Comparison of ENCODE assay signal across 1 fruit fly cellular context in the genomic region with DNA sequence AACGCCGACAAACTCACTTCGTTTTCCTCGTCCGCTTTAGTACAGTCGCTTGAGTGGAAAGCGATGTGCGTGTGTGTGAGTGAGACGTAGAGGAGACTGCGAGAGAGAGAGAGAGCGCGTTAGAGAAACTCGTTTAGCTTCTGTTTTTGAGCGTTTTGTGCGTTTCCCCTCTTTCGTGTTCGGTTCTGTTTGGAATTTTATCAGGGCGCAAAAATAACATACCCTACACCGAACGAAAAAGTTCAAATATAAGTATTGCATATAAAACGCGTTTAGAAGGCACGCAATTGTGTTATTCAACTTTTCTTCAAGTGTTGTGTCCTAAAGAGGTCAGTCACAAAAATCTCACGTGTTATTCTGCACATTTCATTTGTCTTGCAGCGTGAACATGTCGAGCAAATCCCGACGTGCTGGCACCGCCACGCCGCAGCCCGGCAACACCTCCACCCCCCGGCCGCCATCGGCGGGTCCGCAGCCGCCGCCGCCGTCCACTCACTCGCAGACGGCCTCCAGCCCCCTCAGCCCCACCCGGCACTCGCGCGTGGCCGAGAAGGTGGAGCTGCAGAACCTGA.
TF ChIP-seq lines count a peak whose summit lies in the region.

No protein-coding gene starts in this region.

TF ChIP-seq in whole organism, embryonic, 481 proteins besides CTCF, POLR2A, EP300 and RAD21 (continued from another document and continues in another):
- TF ChIP-seq Meics (GFP tag; optimal IDR thresholded peaks at IDR 0.05; lab: Kevin White, UChicago), result peak; percentile 60
- peak; percentile 31 for TF ChIP-seq CG18619 (GFP tag; optimal IDR thresholded peaks at IDR 0.05; lab: Kevin White, UChicago)
- peak; percentile 41 for TF ChIP-seq zfh2 (GFP tag; optimal IDR thresholded peaks at IDR 0.05; lab: Kevin White, UChicago)
- no peak for TF ChIP-seq Elba2 (GFP tag; optimal IDR thresholded peaks at IDR 0.05; lab: Kevin White, UChicago)
- TF ChIP-seq CG10267 (tag; optimal IDR thresholded peaks at IDR 0.05; lab: Kevin White, UChicago), result no peak
- TF ChIP-seq Bteb2 (GFP tag; optimal IDR thresholded peaks at IDR 0.05; lab: Kevin White, UChicago), result peak; percentile 43
- TF ChIP-seq B-H2 (GFP tag; optimal IDR thresholded peaks at IDR 0.05; lab: Kevin White, UChicago), result peak; percentile 5
- peak; percentile 60 for TF ChIP-seq CG1832 (GFP tag; optimal IDR thresholded peaks at IDR 0.05; lab: Kevin White, UChicago)
- peak; percentile 81 for TF ChIP-seq CG9932 (GFP tag; IDR thresholded peaks at IDR 0.05; lab: Robert Waterston, UW)
- peak; percentile 53 for TF ChIP-seq odd (GFP tag; optimal IDR thresholded peaks at IDR 0.05; lab: Kevin White, UChicago)
- peak; percentile 34; the same call in 1 of the 2 replicates for TF ChIP-seq bbx (GFP tag; IDR thresholded peaks at IDR 0.05; lab: Robert Waterston, UW; ENCODE audit: partially characterized antibody)
- no peak for TF ChIP-seq Bdp1 (GFP tag; optimal IDR thresholded peaks at IDR 0.05; lab: Kevin White, UChicago)
- no peak for TF ChIP-seq disco-r (GFP tag; optimal IDR thresholded peaks at IDR 0.05; lab: Kevin White, UChicago)
- no peak for TF ChIP-seq CG13894 (tag; optimal IDR thresholded peaks at IDR 0.05; lab: Kevin White, UChicago)
- TF ChIP-seq exex (tag; optimal IDR thresholded peaks at IDR 0.05; lab: Kevin White, UChicago), result peak; percentile 21
- peak; percentile 54 for TF ChIP-seq shn (GFP tag; optimal IDR thresholded peaks at IDR 0.05; lab: Kevin White, UChicago)
- peak; percentile 45 for TF ChIP-seq CoRest (tag; optimal IDR thresholded peaks at IDR 0.05; lab: Kevin White, UChicago)
- peak; percentile 41 for TF ChIP-seq ap (GFP tag; IDR thresholded peaks at IDR 0.05; lab: Robert Waterston, UW)
- TF ChIP-seq NK7.1 (GFP tag; optimal IDR thresholded peaks at IDR 0.05; lab: Kevin White, UChicago), result no peak
- no peak for TF ChIP-seq CG11560 (tag; IDR thresholded peaks at IDR 0.05; lab: Robert Waterston, UW)
- TF ChIP-seq Ets65A (GFP tag; lab: Kevin White, UChicago), result peak; percentile 78
- TF ChIP-seq Med (GFP tag; lab: Kevin White, UChicago), result peak; percentile 95
- TF ChIP-seq MBD-R2 (GFP tag; IDR thresholded peaks at IDR 0.05; lab: Robert Waterston, UW), result peak; percentile 25; the same call in 1 of the 2 replicates
- peak; percentile 29 for TF ChIP-seq Oli (tag; optimal IDR thresholded peaks at IDR 0.05; lab: Kevin White, UChicago)
- peak; percentile 59 for TF ChIP-seq Awh (GFP tag; IDR thresholded peaks at IDR 0.05; lab: Robert Waterston, UW)
- peak; percentile 57 for TF ChIP-seq HmgZ (tag; optimal IDR thresholded peaks at IDR 0.05; lab: Kevin White, UChicago)
- TF ChIP-seq pros (GFP tag; optimal IDR thresholded peaks at IDR 0.05; lab: Kevin White, UChicago), result no peak
- TF ChIP-seq stwl (tag; optimal IDR thresholded peaks at IDR 0.05; lab: Kevin White, UChicago), result no peak
- peak; percentile 68 for TF ChIP-seq Drgx (GFP tag; IDR thresholded peaks at IDR 0.05; lab: Robert Waterston, UW)
- peak; percentile 37 for TF ChIP-seq az2 (GFP tag; optimal IDR thresholded peaks at IDR 0.05; lab: Kevin White, UChicago)
- TF ChIP-seq Dek (tag; optimal IDR thresholded peaks at IDR 0.05; lab: Kevin White, UChicago), result peak; percentile 39
- peak; percentile 99 for TF ChIP-seq sd (tag; optimal IDR thresholded peaks at IDR 0.05; lab: Kevin White, UChicago)
- TF ChIP-seq CG10979 (tag; optimal IDR thresholded peaks at IDR 0.05; lab: Kevin White, UChicago), result peak; percentile 16
- 0 out of 2 replicates have a peak, but pooled peaks have one; percentile 39 for TF ChIP-seq toy (GFP tag; IDR thresholded peaks at IDR 0.05; lab: Robert Waterston, UW)
- TF ChIP-seq ERR (GFP tag; optimal IDR thresholded peaks at IDR 0.05; lab: Kevin White, UChicago), result peak; percentile 82
- TF ChIP-seq Sin3A (optimal IDR thresholded peaks at IDR 0.05; lab: Kevin White, UChicago), result no peak
- peak; percentile 65 for TF ChIP-seq CG14441 (GFP tag; IDR thresholded peaks at IDR 0.05; lab: Robert Waterston, UW)
- no peak for TF ChIP-seq CG2875 (GFP tag; optimal IDR thresholded peaks at IDR 0.05; lab: Kevin White, UChicago)
- TF ChIP-seq Six4 (GFP tag; optimal IDR thresholded peaks at IDR 0.05; lab: Kevin White, UChicago), result peak; percentile 10
- TF ChIP-seq CG6791 (GFP tag; IDR thresholded peaks at IDR 0.05; lab: Robert Waterston, UW; ENCODE audit: partially characterized antibody), result peak; percentile 38; the same call in 1 of the 3 replicates
- peak; percentile 76; the same call in 2 of the 3 replicates for TF ChIP-seq zfh1 (GFP tag; IDR thresholded peaks at IDR 0.05; lab: Robert Waterston, UW)
- TF ChIP-seq CG6813 (GFP tag; optimal IDR thresholded peaks at IDR 0.05; lab: Kevin White, UChicago), result peak; percentile 61
- TF ChIP-seq ssp (GFP tag; IDR thresholded peaks at IDR 0.05; lab: Robert Waterston, UW), result peak; percentile 52; the same call in 1 of the 2 replicates
- TF ChIP-seq H15 (GFP tag; IDR thresholded peaks at IDR 0.05; lab: Robert Waterston, UW), result peak; percentile 49; the same call in 1 of the 3 replicates
- peak in 1 of 2 experiments; percentile 7 for TF ChIP-seq Hr51 (GFP tag; optimal IDR thresholded peaks at IDR 0.05; lab: Kevin White, UChicago)
- TF ChIP-seq B-H1 (GFP tag; IDR thresholded peaks at IDR 0.05; lab: Robert Waterston, UW), result peak; percentile 47; the same call in 1 of the 3 replicates
- TF ChIP-seq CG12155 (GFP tag; optimal IDR thresholded peaks at IDR 0.05; lab: Kevin White, UChicago), result peak; percentile 29
- peak; percentile 74 for TF ChIP-seq CG18599 (GFP tag; optimal IDR thresholded peaks at IDR 0.05; lab: Kevin White, UChicago)
- TF ChIP-seq CG17361 (GFP tag; IDR thresholded peaks at IDR 0.05; lab: Robert Waterston, UW), result 0 out of 3 replicates have a peak, but pooled peaks have one; percentile 22
- TF ChIP-seq lmd (GFP tag; IDR thresholded peaks at IDR 0.05; lab: Robert Waterston, UW), result peak; percentile 38; the same call in 1 of the 2 replicates
- TF ChIP-seq seq (GFP tag; IDR thresholded peaks at IDR 0.05; lab: Robert Waterston, UW), result 0 out of 2 replicates have a peak, but pooled peaks have one; percentile 46
- peak; percentile 20 for TF ChIP-seq Chrac-16 (GFP tag; optimal IDR thresholded peaks at IDR 0.05; lab: Kevin White, UChicago)
- no peak for TF ChIP-seq MTF-1 (GFP tag; optimal IDR thresholded peaks at IDR 0.05; lab: Kevin White, UChicago; ENCODE audit: borderline replicate concordance)
- peak; percentile 24 to 72 for TF ChIP-seq dpn (GFP tag; optimal IDR thresholded peaks at IDR 0.05; lab: Kevin White, UChicago)
- TF ChIP-seq Blimp-1 (GFP tag; optimal IDR thresholded peaks at IDR 0.05; lab: Kevin White, UChicago), result peak; percentile 75
- TF ChIP-seq CG14014 (GFP tag; IDR thresholded peaks at IDR 0.05; lab: Robert Waterston, UW), result peak; percentile 77
- peak; percentile 66 for TF ChIP-seq caup (GFP tag; optimal IDR thresholded peaks at IDR 0.05; lab: Kevin White, UChicago; ENCODE audit: severe bottlenecking)
- TF ChIP-seq CG3065 (GFP tag; optimal IDR thresholded peaks at IDR 0.05; lab: Kevin White, UChicago), result no peak
- TF ChIP-seq CG17385 (GFP tag; optimal IDR thresholded peaks at IDR 0.05; lab: Kevin White, UChicago), result peak; percentile 54
- TF ChIP-seq CG15514 (GFP tag; optimal IDR thresholded peaks at IDR 0.05; lab: Kevin White, UChicago), result peak; percentile 36
- 0 out of 3 replicates have a peak, but pooled peaks have one; percentile 32 for TF ChIP-seq CG2889 (GFP tag; IDR thresholded peaks at IDR 0.05; lab: Robert Waterston, UW)
- TF ChIP-seq Opbp (GFP tag; IDR thresholded peaks at IDR 0.05; lab: Robert Waterston, UW; ENCODE audit: partially characterized antibody), result 0 out of 3 replicates have a peak, but pooled peaks have one; percentile 6
- peak; percentile 43 for TF ChIP-seq CG8924 (tag; optimal IDR thresholded peaks at IDR 0.05; lab: Kevin White, UChicago)
- TF ChIP-seq sens (GFP tag; lab: Kevin White, UChicago), result peak; percentile 67
- TF ChIP-seq bsh (GFP tag; optimal IDR thresholded peaks at IDR 0.05; lab: Kevin White, UChicago), result peak in 1 of 2 experiments; percentile 55
- peak; percentile 47; the same call in 1 of the 2 replicates for TF ChIP-seq ranshi (GFP tag; IDR thresholded peaks at IDR 0.05; lab: Robert Waterston, UW)
- TF ChIP-seq pan (optimal IDR thresholded peaks at IDR 0.05; lab: Kevin White, UChicago), result no peak
- TF ChIP-seq pan (GFP tag; optimal IDR thresholded peaks at IDR 0.05 in 1 of 2, IDR thresholded peaks at IDR 0.05 in 1 of 2), result peak in 1 of 2 experiments; percentile 44
- peak; percentile 42; the same call in 1 of the 2 replicates for TF ChIP-seq H2.0 (GFP tag; IDR thresholded peaks at IDR 0.05; lab: Robert Waterston, UW)
- TF ChIP-seq Dbx (GFP tag; IDR thresholded peaks at IDR 0.05; lab: Robert Waterston, UW), result no peak
- peak; percentile 34 for TF ChIP-seq HLH54F (GFP tag; optimal IDR thresholded peaks at IDR 0.05; lab: Kevin White, UChicago)
- TF ChIP-seq Rfx (GFP tag; IDR thresholded peaks at IDR 0.05; lab: Robert Waterston, UW), result peak; percentile 78
- TF ChIP-seq CG9609 (GFP tag; optimal IDR thresholded peaks at IDR 0.05; lab: Kevin White, UChicago), result peak; percentile 43
- no peak for TF ChIP-seq ham (GFP tag; IDR thresholded peaks at IDR 0.05; lab: Robert Waterston, UW)
- TF ChIP-seq slp2 (GFP tag; optimal IDR thresholded peaks at IDR 0.05; lab: Kevin White, UChicago), result peak; percentile 21
- peak; percentile 31; the same call in 1 of the 3 replicates for TF ChIP-seq CG7357 (GFP tag; IDR thresholded peaks at IDR 0.05; lab: Robert Waterston, UW)
- no peak for TF ChIP-seq Jarid2 (GFP tag; optimal IDR thresholded peaks at IDR 0.05; lab: Kevin White, UChicago)
- no peak for TF ChIP-seq CG14965 (GFP tag; optimal IDR thresholded peaks at IDR 0.05; lab: Kevin White, UChicago; ENCODE audit: borderline replicate concordance)
- peak; percentile 37 for TF ChIP-seq Fer3 (tag; optimal IDR thresholded peaks at IDR 0.05; lab: Kevin White, UChicago)
- TF ChIP-seq Max (GFP tag; optimal IDR thresholded peaks at IDR 0.05; lab: Kevin White, UChicago), result peak; percentile 1
- 0 out of 2 replicates have a peak, but pooled peaks have one; percentile 6 for TF ChIP-seq CG1024 (GFP tag; IDR thresholded peaks at IDR 0.05; lab: Robert Waterston, UW)
- peak; percentile 99 for TF ChIP-seq z (GFP tag; IDR thresholded peaks at IDR 0.05; lab: Robert Waterston, UW)
- no peak for TF ChIP-seq CkIIα-i1 (GFP tag; IDR thresholded peaks at IDR 0.05; lab: Robert Waterston, UW)
- peak; percentile 82 for TF ChIP-seq row (GFP tag; IDR thresholded peaks at IDR 0.05; lab: Robert Waterston, UW)
- no peak for TF ChIP-seq CG6683 (GFP tag; optimal IDR thresholded peaks at IDR 0.05; lab: Kevin White, UChicago)
- peak; percentile 46; the same call in 1 of the 2 replicates for TF ChIP-seq gsb (GFP tag; IDR thresholded peaks at IDR 0.05; lab: Robert Waterston, UW)
- no peak for TF ChIP-seq aop (GFP tag; IDR thresholded peaks at IDR 0.05; lab: Robert Waterston, UW)
- TF ChIP-seq CG9876 (GFP tag; optimal IDR thresholded peaks at IDR 0.05; lab: Kevin White, UChicago), result peak; percentile 39
- peak; percentile 38 to 64 for TF ChIP-seq Pdp1 (GFP tag; optimal IDR thresholded peaks at IDR 0.05; lab: Kevin White, UChicago)
- no peak for TF ChIP-seq CG4730 (GFP tag; IDR thresholded peaks at IDR 0.05; lab: Robert Waterston, UW)
- TF ChIP-seq CG4424 (GFP tag; optimal IDR thresholded peaks at IDR 0.05; lab: Kevin White, UChicago), result peak; percentile 50
- TF ChIP-seq CG5953 (GFP tag; IDR thresholded peaks at IDR 0.05; lab: Robert Waterston, UW), result 0 out of 2 replicates have a peak, but pooled peaks have one; percentile 36
- peak; percentile 59 for TF ChIP-seq unpg (GFP tag; optimal IDR thresholded peaks at IDR 0.05; lab: Kevin White, UChicago)
- no peak for TF ChIP-seq CG15073 (GFP tag; optimal IDR thresholded peaks at IDR 0.05; lab: Kevin White, UChicago)
- peak; percentile 63 for TF ChIP-seq D19A (tag; optimal IDR thresholded peaks at IDR 0.05; lab: Kevin White, UChicago)
- TF ChIP-seq CG17359 (tag; optimal IDR thresholded peaks at IDR 0.05; lab: Kevin White, UChicago), result peak; percentile 44
- no peak for TF ChIP-seq CG2678 (tag; optimal IDR thresholded peaks at IDR 0.05; lab: Kevin White, UChicago)
- TF ChIP-seq CG11456 (GFP tag; IDR thresholded peaks at IDR 0.05; lab: Robert Waterston, UW), result 0 out of 3 replicates have a peak, but pooled peaks have one; percentile 4
- TF ChIP-seq rib (GFP tag; IDR thresholded peaks at IDR 0.05; lab: Robert Waterston, UW), result no peak; the same call in 1 of the 2 replicates
- TF ChIP-seq CG10209 (GFP tag; optimal IDR thresholded peaks at IDR 0.05; lab: Kevin White, UChicago), result peak; percentile 40
- TF ChIP-seq sug (tag; optimal IDR thresholded peaks at IDR 0.05; lab: Kevin White, UChicago), result peak; percentile 26
- peak; percentile 64 for TF ChIP-seq mam (GFP tag; optimal IDR thresholded peaks at IDR 0.05; lab: Kevin White, UChicago)
- TF ChIP-seq sim (GFP tag; IDR thresholded peaks at IDR 0.05; lab: Robert Waterston, UW), result 0 out of 2 replicates have a peak, but pooled peaks have one; percentile 7
- TF ChIP-seq kah (GFP tag; optimal IDR thresholded peaks at IDR 0.05; lab: Kevin White, UChicago), result no peak
- TF ChIP-seq fd96Cb (tag; optimal IDR thresholded peaks at IDR 0.05; lab: Kevin White, UChicago), result no peak
- no peak for TF ChIP-seq fru (optimal IDR thresholded peaks at IDR 0.05; lab: Kevin White, UChicago)
- TF ChIP-seq pb (GFP tag; optimal IDR thresholded peaks at IDR 0.05; lab: Kevin White, UChicago), result no peak
- peak; percentile 54 for TF ChIP-seq CG7839 (tag; optimal IDR thresholded peaks at IDR 0.05; lab: Kevin White, UChicago)
- peak; percentile 36; the same call in 1 of the 3 replicates for TF ChIP-seq gce (GFP tag; IDR thresholded peaks at IDR 0.05; lab: Robert Waterston, UW)
- peak; percentile 27; the same call in 1 of the 2 replicates for TF ChIP-seq stc (GFP tag; IDR thresholded peaks at IDR 0.05; lab: Robert Waterston, UW)
- peak; percentile 68 for TF ChIP-seq Fer1 (GFP tag; optimal IDR thresholded peaks at IDR 0.05; lab: Kevin White, UChicago)
- TF ChIP-seq fd3F (GFP tag; optimal IDR thresholded peaks at IDR 0.05; lab: Kevin White, UChicago), result peak; percentile 1
- TF ChIP-seq CG10147 (GFP tag; optimal IDR thresholded peaks at IDR 0.05; lab: Kevin White, UChicago), result peak; percentile 41
- peak; percentile 61; the same call in 1 of the 2 replicates for TF ChIP-seq Xrp1 (GFP tag; IDR thresholded peaks at IDR 0.05; lab: Robert Waterston, UW)
- TF ChIP-seq eve (GFP tag; optimal IDR thresholded peaks at IDR 0.05; lab: Kevin White, UChicago), result no peak
- peak; percentile 71; the same call in 2 of the 3 replicates for TF ChIP-seq dysf (GFP tag; IDR thresholded peaks at IDR 0.05; lab: Robert Waterston, UW)
- peak; percentile 29 for TF ChIP-seq CG11398 (GFP tag; optimal IDR thresholded peaks at IDR 0.05; lab: Kevin White, UChicago)
- TF ChIP-seq cwo (GFP tag; optimal IDR thresholded peaks at IDR 0.05; lab: Kevin White, UChicago), result peak; percentile 86
- TF ChIP-seq tna (GFP tag; IDR thresholded peaks at IDR 0.05; lab: Robert Waterston, UW; ENCODE audit: partially characterized antibody), result no peak
